Worm (Caenorhabditis elegans) whole organism, L4/young adult: Measurements from ENCODE around the gene spig-1.

Source experiments
- W03F9.2 ChIP-seq: fragments of 150-350 bp; optimal IDR thresholded peaks from 2 replicates; lab custom pipeline; 2014; ENCODE audit warnings: missing biosample characterization, missing genetic modification characterization
- dao-5 ChIP-seq: sonication (generic microtip); optimal IDR thresholded peaks from 2 replicates; lab custom pipeline; 2016; ENCODE audit warnings: missing genotype, missing genetic modification characterization, moderate library complexity, missing compliant biosample characterization
- him-1 ChIP-seq: sonication (generic microtip); optimal IDR thresholded peaks from 2 replicates; lab custom pipeline; 2016; ENCODE audit warnings: missing genotype, missing genetic modification reagents, missing genetic modification characterization, missing compliant biosample characterization

DNA sequence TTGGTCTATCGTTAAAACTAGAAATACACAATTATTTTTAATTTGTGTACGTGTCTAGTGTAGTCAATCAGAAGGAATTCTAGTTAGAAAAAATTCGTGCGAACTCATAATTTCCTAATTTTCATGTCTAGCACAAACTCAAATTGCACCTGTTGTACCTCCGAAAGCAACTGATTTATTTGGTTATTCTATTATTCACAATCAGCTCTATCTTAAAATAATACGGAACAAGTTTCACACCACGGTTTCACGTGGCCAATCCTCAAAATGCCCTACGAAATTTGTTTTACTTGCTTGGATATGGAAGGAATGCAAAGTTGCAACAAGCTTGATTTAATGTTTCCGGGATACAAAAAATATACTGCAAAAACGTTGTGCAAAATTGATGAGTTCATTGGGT is 38.9 kb upstream of the spig-1 start, which contains the start of gene srw-127:
- TF ChIP-seq dao-5 (tag; lab: Kevin White, UChicago) = no peak
- no peak for TF ChIP-seq him-1
- TF ChIP-seq W03F9.2 (tag; lab: Kevin White, UChicago) = no peak
